Worm (Caenorhabditis elegans) whole organism, midembryonic: ENCODE measurements around the gene srj-42.

Experiments
- T22C8.4 ChIP-seq: fragments of 200-800 bp; sonication (Bioruptor generic); IDR thresholded peaks from 2 replicates; pipeline ENCODE4 v1.3.6; 2022; ENCODE audit warnings: missing genetic modification characterization, missing compliant biosample characterization
- cog-1 ChIP-seq: sonication (generic microtip); optimal IDR thresholded peaks from 2 replicates; lab custom pipeline; 2016; ENCODE audit warnings: missing genetic modification characterization, missing compliant biosample characterization
- flt-1 ChIP-seq: fragments of 200-800 bp; sonication (Bioruptor generic); IDR thresholded peaks from 2 replicates; pipeline ENCODE4 v1.3.6; 2022; ENCODE audit warnings: missing genetic modification characterization, missing compliant biosample characterization
- klf-2 ChIP-seq: fragments of 200-800 bp; sonication (Bioruptor generic); conservative IDR thresholded peaks from 2 replicates; pipeline ENCODE4 v1.3.6; 2022; ENCODE audit warnings: missing genetic modification reagents, missing genetic modification characterization, missing compliant biosample characterization
- med-1 ChIP-seq: sonication (generic microtip); optimal IDR thresholded peaks from 2 replicates; lab custom pipeline; 2017; ENCODE audit warnings: missing genetic modification characterization, mild to moderate bottlenecking, missing compliant biosample characterization, antibody characterized with exemption, missing genetic modification reagents; ENCODE audit not compliant: insufficient read depth
- ref-1 ChIP-seq: fragments of 200-800 bp; sonication (Bioruptor generic); conservative IDR thresholded peaks from 2 replicates; pipeline ENCODE4 v1.3.6; 2022; ENCODE audit warnings: missing genetic modification reagents, missing genetic modification characterization, missing compliant biosample characterization
- tab-1 ChIP-seq: fragments of 200-800 bp; sonication (Bioruptor generic); IDR thresholded peaks from 2 replicates; pipeline ENCODE4 v1.3.6; 2022; ENCODE audit warnings: missing genetic modification characterization, missing compliant biosample characterization
- ztf-23 ChIP-seq: fragments of 200-800 bp; sonication (Bioruptor generic); IDR thresholded peaks from 2 replicates; pipeline ENCODE4 v1.3.6; 2022; ENCODE audit warnings: missing genetic modification reagents, missing genetic modification characterization, missing compliant biosample characterization
- ztf-29 ChIP-seq: fragments of 200-800 bp; sonication (Bioruptor generic); IDR thresholded peaks from 2 replicates; pipeline ENCODE4 v1.3.6; 2022; ENCODE audit warnings: missing genetic modification reagents, missing genetic modification characterization, missing compliant biosample characterization

Gene srj-42

DNA sequence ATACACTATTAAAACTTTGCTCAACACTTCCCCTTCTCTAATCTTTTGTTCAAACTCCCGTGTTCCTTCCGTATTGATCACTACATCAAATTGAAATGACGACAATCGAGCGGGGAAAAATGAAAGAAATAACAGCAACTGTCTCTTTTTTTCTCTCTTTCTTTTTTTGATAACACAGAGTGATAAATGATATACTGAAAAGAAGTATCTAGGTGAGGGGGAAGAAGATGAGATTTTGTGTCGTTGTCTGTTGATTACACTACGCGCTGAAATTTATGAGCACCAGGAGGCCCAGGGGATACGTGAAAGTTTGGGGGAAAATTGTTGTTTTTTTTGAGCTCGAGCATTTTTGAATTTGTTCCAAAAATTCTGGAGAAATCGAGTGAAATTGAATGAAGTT, 22.0 kb upstream of the srj-42 start:
- TF ChIP-seq med-1 (no peak), cog-1 (tag; lab: Kevin White, UChicago) (no peak), ref-1 (GFP tag; lab: Robert Waterston, UW) (no peak), ztf-23 (GFP tag; lab: Robert Waterston, UW) (no peak), klf-2 (GFP tag; lab: Robert Waterston, UW) (no peak), tab-1 (GFP tag; lab: Robert Waterston, UW) (no peak), flt-1 (GFP tag; lab: Robert Waterston, UW) (no peak), ztf-29 (GFP tag; lab: Robert Waterston, UW) (no peak), T22C8.4 (GFP tag; lab: Robert Waterston, UW) (no peak)

DNA sequence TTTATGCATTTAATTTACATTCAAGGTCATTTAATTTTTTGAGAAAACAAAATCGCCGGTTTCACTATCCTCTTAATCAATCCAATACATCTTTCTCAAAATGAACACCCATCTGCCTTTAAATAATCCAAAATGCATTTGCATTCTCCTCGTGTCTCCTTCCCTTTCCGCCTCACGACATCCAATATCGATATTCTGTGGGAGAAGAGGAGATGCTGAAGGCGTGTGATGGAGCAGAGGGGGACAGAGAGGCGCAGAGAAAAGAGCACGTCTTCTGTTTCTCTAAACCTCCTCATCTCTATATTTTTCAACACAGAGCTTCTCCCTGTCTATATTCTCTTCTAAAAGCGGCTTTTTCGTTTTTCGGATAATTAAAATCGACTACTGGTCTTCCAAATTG, 7.5 kb upstream of the srj-42 start, which contains the start of gene Y73F8A.5:
Gene Y73F8A.5, plus strand, starts transcription at position 321 of the 400 bp plus-strand sequence.
- TF ChIP-seq klf-2 (GFP tag; lab: Robert Waterston, UW) = no peak
- no peak for TF ChIP-seq T22C8.4 (GFP tag; lab: Robert Waterston, UW)
- no peak for TF ChIP-seq ztf-23 (GFP tag; lab: Robert Waterston, UW)
- TF ChIP-seq cog-1 (tag; lab: Kevin White, UChicago) = no peak
- no peak for TF ChIP-seq ztf-29 (GFP tag; lab: Robert Waterston, UW)
- TF ChIP-seq ref-1 (GFP tag; lab: Robert Waterston, UW) = no peak
- no peak for TF ChIP-seq flt-1 (GFP tag; lab: Robert Waterston, UW)
- TF ChIP-seq tab-1 (GFP tag; lab: Robert Waterston, UW) = no peak
- no peak for TF ChIP-seq med-1

DNA sequence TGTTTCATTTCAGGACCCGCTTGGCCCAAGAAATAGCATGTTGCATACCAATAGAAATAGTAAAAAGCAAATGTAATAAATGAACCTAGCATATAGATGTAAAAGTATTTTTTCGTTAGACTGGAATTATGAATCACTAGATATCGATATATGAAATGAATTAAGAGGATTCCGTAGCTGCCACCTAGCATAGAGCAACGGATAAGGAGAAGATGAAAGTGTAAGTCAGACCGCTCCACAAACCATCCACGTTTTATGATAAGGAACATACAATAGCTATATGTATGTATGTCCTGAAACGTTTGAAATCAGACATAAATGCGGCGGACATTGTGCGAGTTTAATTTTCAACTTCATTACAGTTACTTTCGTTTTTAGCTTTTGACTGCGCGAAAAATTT, 982 bp downstream of the srj-42 start:
- TF ChIP-seq klf-2 (GFP tag; lab: Robert Waterston, UW) = no peak

DNA sequence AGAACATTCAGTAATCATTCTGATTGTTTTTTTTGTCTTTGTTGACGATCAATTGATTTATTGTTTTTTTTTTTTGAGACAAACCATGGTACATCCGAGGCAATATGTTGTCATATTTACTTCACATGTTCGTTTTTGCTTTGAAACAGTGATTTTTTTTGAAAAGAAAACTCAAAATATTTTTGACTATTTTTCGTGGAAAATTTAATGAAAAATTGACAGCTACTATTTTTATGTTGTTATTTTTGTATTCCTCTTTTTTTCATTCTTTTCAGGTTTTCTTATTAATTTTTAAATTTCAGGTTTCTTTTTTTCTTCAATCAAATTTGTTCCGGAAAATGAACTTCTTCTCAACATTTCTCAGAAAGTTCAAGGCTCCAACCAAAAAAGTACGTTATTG, 6.4 kb downstream of the srj-42 start, which contains the start of gene Y73F8A.36:
Gene Y73F8A.36, plus strand, starts transcription at position 301 of the 400 bp plus-strand sequence.
- no peak for TF ChIP-seq cog-1 (tag; lab: Kevin White, UChicago)

DNA sequence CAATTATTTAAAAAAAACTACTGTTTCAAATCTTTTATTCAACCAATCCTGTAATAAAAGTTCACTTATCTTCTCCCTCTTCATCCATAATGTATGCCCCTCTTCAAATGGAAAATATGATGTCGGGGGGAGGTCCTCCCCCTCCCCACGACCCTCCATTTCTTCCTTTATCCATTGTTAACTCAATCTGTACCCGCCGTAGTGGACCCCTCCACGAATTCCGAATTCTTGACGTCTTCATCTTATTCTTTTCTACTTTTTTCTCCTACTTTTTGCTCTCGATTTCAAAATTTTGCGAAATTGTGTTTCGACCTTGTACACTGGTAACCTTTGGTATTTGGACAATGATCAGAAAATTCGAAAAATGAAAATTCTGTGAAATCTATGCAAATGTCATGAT, 16.2 kb downstream of the srj-42 start, which contains the start of gene lgc-52:
Gene lgc-52, plus strand, starts transcription at position 268 of the 400 bp plus-strand sequence.
- TF ChIP-seq cog-1 (tag; lab: Kevin White, UChicago) = no peak
- TF ChIP-seq T22C8.4 (GFP tag; lab: Robert Waterston, UW) = no peak
- TF ChIP-seq ztf-29 (GFP tag; lab: Robert Waterston, UW) = no peak
- no peak for TF ChIP-seq tab-1 (GFP tag; lab: Robert Waterston, UW)
- no peak for TF ChIP-seq ztf-23 (GFP tag; lab: Robert Waterston, UW)
- no peak for TF ChIP-seq klf-2 (GFP tag; lab: Robert Waterston, UW)
- no peak for TF ChIP-seq flt-1 (GFP tag; lab: Robert Waterston, UW)
- TF ChIP-seq med-1 = no peak
- TF ChIP-seq ref-1 (GFP tag; lab: Robert Waterston, UW) = no peak

DNA sequence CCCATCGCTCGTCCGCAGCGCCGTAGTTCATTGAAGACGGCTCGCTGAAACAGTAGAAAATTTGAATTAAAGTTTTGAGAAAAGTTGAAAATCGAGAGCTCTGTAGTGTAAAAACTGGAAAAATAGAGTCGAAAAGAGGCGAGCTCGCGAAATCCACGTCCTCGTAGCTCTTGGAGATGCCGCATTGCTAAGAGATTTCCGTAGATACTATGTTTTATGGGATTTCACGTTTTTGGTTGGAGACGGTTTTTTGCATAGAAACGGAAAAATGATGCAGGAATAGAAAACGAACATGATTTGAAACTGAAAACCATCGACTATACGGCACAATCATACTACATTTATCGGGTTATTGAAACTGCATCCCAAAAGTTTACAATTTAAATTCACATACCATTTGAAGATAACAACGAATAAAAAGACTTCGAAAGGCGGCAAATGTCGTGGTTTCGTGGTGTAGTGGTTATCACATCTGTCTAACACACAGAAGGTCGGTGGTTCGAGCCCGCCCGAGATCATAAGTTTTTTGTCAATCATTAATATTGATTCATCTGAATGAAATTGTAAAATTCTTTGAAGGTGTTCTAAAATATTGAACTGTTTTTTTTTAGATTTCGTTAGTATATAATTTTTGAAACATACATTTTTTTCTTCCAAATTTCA, 17.0 kb downstream of the srj-42 start, which contains the start of gene pkd-2:
Gene pkd-2, minus strand, starts transcription at position 51 of the 663 bp plus-strand sequence.
- TF ChIP-seq ztf-29 (GFP tag; lab: Robert Waterston, UW) (no peak), cog-1 (tag; lab: Kevin White, UChicago) (no peak), ztf-23 (GFP tag; lab: Robert Waterston, UW) (no peak), med-1 (no peak), ref-1 (GFP tag; lab: Robert Waterston, UW) (no peak), flt-1 (GFP tag; lab: Robert Waterston, UW) (no peak), tab-1 (GFP tag; lab: Robert Waterston, UW) (no peak), klf-2 (GFP tag; lab: Robert Waterston, UW) (no peak), T22C8.4 (GFP tag; lab: Robert Waterston, UW) (no peak)

DNA sequence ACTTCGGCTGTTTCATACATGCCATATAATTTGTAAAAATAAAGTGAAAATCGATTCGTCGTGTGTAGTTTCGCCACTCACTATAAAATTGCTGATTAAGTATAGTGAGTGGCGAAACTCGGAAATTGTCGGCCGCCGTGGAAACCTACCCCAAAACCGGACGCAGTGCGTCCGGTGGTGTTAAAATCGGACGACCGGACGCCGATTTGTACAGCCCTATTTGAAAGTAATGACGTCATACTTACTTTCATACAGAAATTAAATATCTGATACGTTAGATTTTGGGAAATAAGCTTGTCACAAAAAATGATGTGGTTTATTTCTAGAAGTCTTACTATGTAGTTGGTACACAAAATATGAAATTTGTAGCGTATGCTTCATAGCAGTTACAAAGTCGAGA, 17.8 kb downstream of the srj-42 start:
- TF ChIP-seq flt-1 (GFP tag; lab: Robert Waterston, UW) (no peak), ref-1 (GFP tag; lab: Robert Waterston, UW) (no peak), med-1 (no peak)

DNA sequence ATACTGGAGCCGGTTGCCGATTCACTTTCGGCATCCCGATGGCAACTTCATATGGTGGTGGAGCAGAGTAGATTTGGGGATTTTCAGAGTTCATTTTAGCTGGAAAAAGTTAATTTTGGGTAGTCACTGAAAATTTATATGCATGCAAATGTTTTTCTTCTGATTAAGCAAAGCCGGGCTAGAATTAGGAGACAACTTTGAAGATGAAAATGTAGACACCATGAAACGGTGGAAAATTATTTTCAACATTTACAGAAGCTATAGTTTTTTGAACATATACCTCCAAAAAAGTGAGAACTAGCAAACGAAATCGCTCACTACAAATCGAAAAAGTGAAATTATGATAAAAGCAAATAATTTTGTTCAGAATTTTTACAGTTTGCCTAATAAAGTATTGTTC, 31.8 kb downstream of the srj-42 start, which contains the start of gene Y40H7A.11:
Gene Y40H7A.11, minus strand, starts transcription at position 101 of the 400 bp plus-strand sequence.
- TF ChIP-seq T22C8.4 (GFP tag; lab: Robert Waterston, UW) (no peak), tab-1 (GFP tag; lab: Robert Waterston, UW) (no peak), med-1 (no peak), flt-1 (GFP tag; lab: Robert Waterston, UW) (no peak), ref-1 (GFP tag; lab: Robert Waterston, UW) (no peak), klf-2 (GFP tag; lab: Robert Waterston, UW) (no peak)

DNA sequence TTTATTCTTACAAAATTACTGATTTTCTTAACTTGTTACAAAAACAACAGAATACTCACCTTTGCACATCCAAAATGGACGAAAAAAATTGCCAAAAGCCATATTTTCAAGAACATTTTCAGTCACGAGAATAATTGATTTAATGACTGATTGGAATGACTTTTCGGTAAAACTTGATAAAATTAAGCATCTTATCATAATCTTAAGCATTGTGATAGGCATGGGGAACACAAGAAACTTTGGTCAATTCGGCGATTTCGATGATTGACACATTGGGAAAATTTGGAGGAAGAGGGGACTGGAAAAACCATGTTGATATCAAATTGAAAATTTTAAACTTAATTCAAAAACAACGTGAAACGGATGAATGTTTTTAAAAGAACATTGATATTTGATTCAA, 36.6 kb downstream of the srj-42 start, which contains the start of gene Y40H7A.10:
Gene Y40H7A.10, minus strand, starts transcription at position 128 of the 400 bp plus-strand sequence.
- TF ChIP-seq flt-1 (GFP tag; lab: Robert Waterston, UW) (no peak), tab-1 (GFP tag; lab: Robert Waterston, UW) (no peak), ztf-23 (GFP tag; lab: Robert Waterston, UW) (no peak), ref-1 (GFP tag; lab: Robert Waterston, UW) (no peak)

DNA sequence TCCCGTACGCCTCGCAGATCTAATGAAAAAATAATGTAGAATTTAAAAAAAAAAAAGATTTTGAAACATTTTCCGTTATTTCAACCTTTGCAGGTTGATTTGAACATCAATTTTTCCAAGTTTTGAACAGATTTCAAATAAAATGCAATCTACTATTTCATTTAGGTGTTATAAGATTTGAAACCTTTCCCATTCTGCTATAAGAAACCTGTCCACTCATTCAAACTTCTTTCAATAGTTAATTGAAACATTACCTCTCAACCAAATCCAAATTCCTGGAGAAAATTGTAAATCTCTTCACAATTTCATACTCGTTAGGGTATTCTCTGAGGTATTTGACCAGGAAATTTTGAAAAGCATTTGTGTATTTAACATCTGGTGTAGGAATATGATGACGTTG, 37.4 kb downstream of the srj-42 start:
- TF ChIP-seq ztf-29 (GFP tag; lab: Robert Waterston, UW) = no peak
- TF ChIP-seq flt-1 (GFP tag; lab: Robert Waterston, UW) = no peak
- TF ChIP-seq klf-2 (GFP tag; lab: Robert Waterston, UW) = no peak
- TF ChIP-seq med-1 = no peak
- TF ChIP-seq ref-1 (GFP tag; lab: Robert Waterston, UW) = no peak
- TF ChIP-seq ztf-23 (GFP tag; lab: Robert Waterston, UW) = no peak
- no peak for TF ChIP-seq cog-1 (tag; lab: Kevin White, UChicago)
- no peak for TF ChIP-seq tab-1 (GFP tag; lab: Robert Waterston, UW)
- TF ChIP-seq T22C8.4 (GFP tag; lab: Robert Waterston, UW) = no peak
